Fruit fly (Drosophila melanogaster): ENCODE data around the gene CG7857.

DNA sequence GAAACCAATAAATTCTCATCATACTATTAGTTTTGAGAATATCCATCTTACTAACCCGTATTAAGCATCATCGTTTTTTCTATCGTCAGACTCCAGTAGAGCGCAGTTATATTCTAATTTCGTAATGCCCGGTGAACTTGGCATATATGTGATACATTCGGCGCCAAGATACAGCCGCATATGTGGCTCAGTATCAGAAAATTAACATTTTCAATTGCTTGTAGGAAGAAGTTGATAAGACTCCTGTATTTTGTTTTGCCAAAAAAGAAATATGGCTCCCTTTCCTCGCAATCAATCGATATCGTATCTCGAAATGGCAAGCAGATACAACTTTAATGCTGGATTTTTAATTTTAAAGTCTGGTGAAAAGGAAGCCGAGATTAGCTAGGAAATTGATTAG is 20.5 kb upstream of the CG7857 start, which contains the start of gene CG33986:
- TF ChIP-seq usp (GFP tag; optimal IDR thresholded peaks at IDR 0.05) (no peak), HLH106 (tag; optimal IDR thresholded peaks at IDR 0.05) (no peak), Hnf4 (GFP tag; optimal IDR thresholded peaks at IDR 0.05) (no peak), Hr83 (GFP tag; optimal IDR thresholded peaks at IDR 0.05; ENCODE audit: poor library complexity, severe bottlenecking) (no peak), N (GFP tag; optimal IDR thresholded peaks at IDR 0.05) (no peak), Rel (GFP tag; optimal IDR thresholded peaks at IDR 0.05) (no peak), Rel (tag; optimal IDR thresholded peaks at IDR 0.05) (no peak), jim (GFP tag; optimal IDR thresholded peaks at IDR 0.05) (no peak), sage (GFP tag; optimal IDR thresholded peaks at IDR 0.05) (no peak), tai (GFP tag; optimal IDR thresholded peaks at IDR 0.05) (no peak)

Data from whole organism, wandering third instar larva.